Worm (Caenorhabditis elegans) whole organism, L4 larva: ENCODE data around the gene sex-1.

ENCODE experiments used
- T26A8.4 ChIP-seq: fragments of 200-800 bp; sonication (Bioruptor generic); IDR thresholded peaks from 2 replicates; pipeline ENCODE4 v1.3.6; 2022; ENCODE audit warnings: missing genetic modification characterization, missing compliant biosample characterization
- ama-1 ChIP-seq: fragments of 150-350 bp; optimal IDR thresholded peaks from 2 replicates; lab custom pipeline; 2014; ENCODE audit warnings: inconsistent platforms, mixed read lengths
- hif-1 ChIP-seq, 2 experiments: sonication (generic microtip); optimal IDR thresholded peaks; 2 replicates each; lab custom pipeline; 2016 to 2017; ENCODE audit warnings: missing compliant biosample characterization in 2 of 2, missing genetic modification characterization in 2 of 2, missing genetic modification reagents in 2 of 2, missing genotype in 2 of 2, mild to moderate bottlenecking in 1 of 2
- lsy-2 ChIP-seq, 2 experiments: fragments of 150-350 bp in 1 of 2; sonication (generic microtip) in 1 of 2; optimal IDR thresholded peaks; 2 replicates each; lab custom pipeline; 2014 to 2017; ENCODE audit warnings: missing biosample characterization in 2 of 2, missing genetic modification characterization in 2 of 2

ce11 chrX:10203501-10203900, 1.7 kb downstream of the sex-1 start:
- no peak for TF ChIP-seq lsy-2 (tag; optimal IDR thresholded peaks at IDR 0.05; lab: Kevin White, UChicago)
- TF ChIP-seq ama-1 (lab: Kevin White, UChicago) = no peak
- no peak for TF ChIP-seq T26A8.4 (GFP tag; lab: Robert Waterston, UW)
- no peak for TF ChIP-seq hif-1 (tag; optimal IDR thresholded peaks at IDR 0.05; lab: Kevin White, UChicago)
